Fruit fly (Drosophila melanogaster): ENCODE data around the gene CG16713.
A peak's percentile ranks its signal among the peaks of the same experiment; 100 is the strongest.

The CG16713 gene

DNA sequence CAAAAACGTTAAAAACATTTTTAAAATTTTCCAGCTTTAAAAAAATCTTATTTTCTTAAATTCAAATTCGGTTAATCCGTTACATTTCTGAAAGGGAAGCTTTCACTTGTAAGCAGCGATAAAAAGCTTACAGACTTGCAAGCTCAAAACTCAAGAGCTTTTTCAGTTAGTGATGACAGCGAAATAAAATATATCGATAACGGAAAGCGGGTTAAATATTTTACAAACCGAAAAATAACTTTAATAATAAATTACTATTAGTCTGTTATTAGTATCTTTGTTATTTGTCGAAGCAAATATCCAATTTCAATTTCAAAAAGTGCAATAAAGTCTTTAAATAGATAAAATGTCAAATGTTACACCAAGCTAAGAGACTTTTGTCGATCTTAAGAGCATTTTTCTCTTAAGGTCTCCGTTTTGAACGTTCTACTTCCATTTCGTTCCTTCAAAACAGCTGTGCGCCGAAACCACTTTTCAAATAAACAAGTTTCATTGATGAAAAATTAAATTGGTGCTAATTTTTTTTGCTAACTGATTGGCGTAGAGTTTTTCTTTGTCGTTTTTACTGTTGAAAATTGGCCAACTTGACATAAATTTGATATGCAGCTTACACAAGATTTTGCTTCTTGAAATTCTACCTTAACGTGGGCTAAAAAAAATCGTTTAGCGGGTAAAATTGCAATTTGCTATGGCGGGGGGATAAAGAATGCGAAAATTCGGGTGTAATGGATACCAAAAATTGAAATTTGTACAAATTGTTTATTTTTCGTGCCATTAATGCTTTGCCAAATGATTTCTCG is 46.8 kb downstream of the CG16713 start (continued):
- TF ChIP-seq sc (optimal IDR thresholded peaks at IDR 0.05) (no peak), sc (GFP tag; optimal IDR thresholded peaks at IDR 0.05) (no peak), gcm (GFP tag; optimal IDR thresholded peaks at IDR 0.05) (peak; percentile 11), tll (GFP tag; optimal IDR thresholded peaks at IDR 0.05) (no peak), pb (GFP tag; optimal IDR thresholded peaks at IDR 0.05) (no peak), CG15073 (GFP tag; optimal IDR thresholded peaks at IDR 0.05) (no peak), CG10565 (GFP tag; optimal IDR thresholded peaks at IDR 0.05) (no peak), ranshi (GFP tag; IDR thresholded peaks at IDR 0.05) (no peak), CG43689 (GFP tag; IDR thresholded peaks at IDR 0.05) (no peak), CG11695 (GFP tag; IDR thresholded peaks at IDR 0.05) (0 out of 3 replicates have a peak, but pooled peaks have one; percentile 16), Hmx (GFP tag; optimal IDR thresholded peaks at IDR 0.05) (no peak), Sox100B (GFP tag; optimal IDR thresholded peaks at IDR 0.05) (no peak), lbe (GFP tag; optimal IDR thresholded peaks at IDR 0.05) (no peak), h (optimal IDR thresholded peaks at IDR 0.05) (no peak), aop (GFP tag; IDR thresholded peaks at IDR 0.05) (no peak), Kr (GFP tag; optimal IDR thresholded peaks at IDR 0.05) (no peak), crol (GFP tag; IDR thresholded peaks at IDR 0.05) (no peak), CG8089 (GFP tag; optimal IDR thresholded peaks at IDR 0.05) (no peak), CG7372 (GFP tag; IDR thresholded peaks at IDR 0.05) (no peak), sob (GFP tag; IDR thresholded peaks at IDR 0.05) (no peak), pfk (GFP tag; optimal IDR thresholded peaks at IDR 0.05) (peak; percentile 88), unc-4 (GFP tag; IDR thresholded peaks at IDR 0.05; ENCODE audit: partially characterized antibody) (peak; percentile 73), CG9876 (GFP tag; optimal IDR thresholded peaks at IDR 0.05) (no peak), CG14014 (GFP tag; IDR thresholded peaks at IDR 0.05) (0 out of 2 replicates have a peak, but pooled peaks have one; percentile 12), chif (GFP tag; optimal IDR thresholded peaks at IDR 0.05) (no peak), stc (GFP tag; IDR thresholded peaks at IDR 0.05) (no peak), CG17385 (GFP tag; optimal IDR thresholded peaks at IDR 0.05) (peak; percentile 21), Bgb (GFP tag; IDR thresholded peaks at IDR 0.05; ENCODE audit: partially characterized antibody) (peak; percentile 40; the same call in 1 of the 2 replicates), esg (GFP tag; conservative IDR thresholded peaks at IDR 0.05) (no peak), unpg (GFP tag; optimal IDR thresholded peaks at IDR 0.05) (no peak), CG6854 (GFP tag; optimal IDR thresholded peaks at IDR 0.05) (no peak), Hand (GFP tag; optimal IDR thresholded peaks at IDR 0.05) (no peak), sens-2 (GFP tag; IDR thresholded peaks at IDR 0.05) (no peak), gcm2 (GFP tag; optimal IDR thresholded peaks at IDR 0.05) (no peak), Fer3 (tag; optimal IDR thresholded peaks at IDR 0.05) (no peak), sisA (GFP tag; IDR thresholded peaks at IDR 0.05) (no peak), Fer1 (GFP tag; optimal IDR thresholded peaks at IDR 0.05) (peak; percentile 2), Dref (GFP tag; IDR thresholded peaks at IDR 0.05) (peak; percentile 56), HLH4C (GFP tag; IDR thresholded peaks at IDR 0.05; ENCODE audit: partially characterized antibody) (no peak; the same call in 2 of the 3 replicates), dysf (GFP tag; IDR thresholded peaks at IDR 0.05) (no peak), CrebB (tag; optimal IDR thresholded peaks at IDR 0.05) (peak; percentile 9), lilli (GFP tag; optimal IDR thresholded peaks at IDR 0.05) (no peak), Ravus (GFP tag; IDR thresholded peaks at IDR 0.05) (no peak), zen2 (GFP tag; IDR thresholded peaks at IDR 0.05; ENCODE audit: partially characterized antibody) (no peak; the same call in 2 of the 3 replicates), Nf-YA (GFP tag; IDR thresholded peaks at IDR 0.05) (no peak), Ets97D (GFP tag; optimal IDR thresholded peaks at IDR 0.05) (no peak), Optix (GFP tag; IDR thresholded peaks at IDR 0.05) (no peak), zfh2 (GFP tag; optimal IDR thresholded peaks at IDR 0.05) (no peak), Blimp-1 (GFP tag; optimal IDR thresholded peaks at IDR 0.05) (no peak), PHDP (tag; optimal IDR thresholded peaks at IDR 0.05) (peak; percentile 8)
